Worm (Caenorhabditis elegans) whole organism, L4 larva: ENCODE data around the gene fipr-5.

ENCODE experiments used
- R02D3.7 ChIP-seq: fragments of 150-350 bp; sonication (generic microtip); optimal IDR thresholded peaks from 3 replicates; lab custom pipeline; 2014; ENCODE audit warnings: missing biosample characterization, missing genetic modification characterization
- T26A8.4 ChIP-seq: fragments of 200-800 bp; sonication (Bioruptor generic); IDR thresholded peaks from 2 replicates; pipeline ENCODE4 v1.3.6; 2022; ENCODE audit warnings: missing genetic modification characterization, missing compliant biosample characterization
- Y48G9A.11 ChIP-seq: fragments of 200-800 bp; sonication (Bioruptor generic); IDR thresholded peaks from 2 replicates; pipeline ENCODE4 v1.3.6; 2022; ENCODE audit warnings: missing genetic modification reagents, missing genetic modification characterization, missing compliant biosample characterization
- aly-2 ChIP-seq: sonication (generic microtip); optimal IDR thresholded peaks from 2 replicates; lab custom pipeline; 2018; ENCODE audit warnings: missing biosample characterization, missing genetic modification characterization
- arid-1 ChIP-seq: fragments of 200-800 bp; sonication (Bioruptor generic); conservative IDR thresholded peaks from 2 replicates; pipeline ENCODE4 v1.3.6; 2022; ENCODE audit warnings: missing genetic modification reagents, missing genetic modification characterization, missing compliant biosample characterization
- ceh-20 ChIP-seq: fragments of 200-800 bp; sonication (Bioruptor generic); IDR thresholded peaks from 2 replicates; pipeline ENCODE4 v1.3.6; 2022; ENCODE audit warnings: missing genetic modification reagents, missing genetic modification characterization, missing compliant biosample characterization
- ceh-28 ChIP-seq: fragments of 150-350 bp; optimal IDR thresholded peaks from 2 replicates; lab custom pipeline; 2014; ENCODE audit warnings: missing biosample characterization, missing genetic modification reagents, missing genetic modification characterization
- ceh-82 ChIP-seq: sonication (generic microtip); optimal IDR thresholded peaks from 2 replicates; lab custom pipeline; 2017; ENCODE audit warnings: missing biosample characterization, missing genetic modification characterization
- daf-12 ChIP-seq: fragments of 150-350 bp; optimal IDR thresholded peaks from 2 replicates; lab custom pipeline; 2014; ENCODE audit warnings: missing biosample characterization, missing genetic modification reagents, missing genetic modification characterization
- dmd-6 ChIP-seq: fragments of 200-800 bp; sonication (Bioruptor generic); IDR thresholded peaks from 2 replicates; pipeline ENCODE4 v1.3.6; 2022; ENCODE audit warnings: missing genetic modification reagents, missing genetic modification characterization, missing compliant biosample characterization
- duxl-1 ChIP-seq: sonication (generic microtip); optimal IDR thresholded peaks from 2 replicates; lab custom pipeline; 2016; ENCODE audit warnings: mild to moderate bottlenecking, missing genetic modification characterization, moderate library complexity, missing compliant biosample characterization; ENCODE audit not compliant: poor library complexity
- dve-1 ChIP-seq: sonication (generic microtip); optimal IDR thresholded peaks from 2 replicates; lab custom pipeline; 2017; ENCODE audit warnings: antibody characterized with exemption, mild to moderate bottlenecking, missing genetic modification characterization, missing compliant biosample characterization; ENCODE audit not compliant: insufficient read depth
- egl-27 ChIP-seq: sonication (generic microtip); optimal IDR thresholded peaks from 3 replicates; lab custom pipeline; 2017; ENCODE audit warnings: missing biosample characterization, missing genetic modification reagents, missing genetic modification characterization
- gei-8 ChIP-seq: fragments of 200-800 bp; sonication (Bioruptor generic); optimal IDR thresholded peaks from 2 replicates; lab custom pipeline; 2018; ENCODE audit warnings: mild to moderate bottlenecking, missing genetic modification characterization, missing compliant biosample characterization
- hlh-11 ChIP-seq: fragments of 200-800 bp; sonication (Bioruptor generic); optimal IDR thresholded peaks from 2 replicates; lab custom pipeline; 2018; ENCODE audit warnings: mild to moderate bottlenecking, missing genetic modification characterization, missing compliant biosample characterization
- jun-1 ChIP-seq: fragments of 150-350 bp; optimal IDR thresholded peaks from 2 replicates; lab custom pipeline; 2014; ENCODE audit warnings: missing biosample characterization, missing genetic modification reagents, missing genetic modification characterization
- lin-1 ChIP-seq: fragments of 200-800 bp; sonication (Bioruptor generic); IDR thresholded peaks from 2 replicates; pipeline ENCODE4 v1.3.6; 2022; ENCODE audit warnings: missing genetic modification reagents, missing genetic modification characterization, missing compliant biosample characterization
- mdl-1 ChIP-seq, 2 experiments: fragments of 150-350 bp in 1 of 2; sonication (generic microtip) in 1 of 2; optimal IDR thresholded peaks; 2 replicates each; lab custom pipeline; 2014 to 2017; ENCODE audit warnings: missing biosample characterization in 2 of 2, missing genetic modification characterization in 2 of 2
- mdt-29 ChIP-seq: fragments of 200-800 bp; sonication (Bioruptor generic); IDR thresholded peaks from 2 replicates; pipeline ENCODE4 v1.3.6; 2022; ENCODE audit warnings: missing genetic modification reagents, missing genetic modification characterization, missing compliant biosample characterization
- mes-2 ChIP-seq: sonication (generic microtip); optimal IDR thresholded peaks from 2 replicates; lab custom pipeline; 2016; ENCODE audit warnings: missing genotype, mild to moderate bottlenecking, missing genetic modification characterization, missing compliant biosample characterization; ENCODE audit not compliant: poor library complexity, severe bottlenecking
- nhr-102 ChIP-seq: sonication (generic microtip); optimal IDR thresholded peaks from 2 replicates; lab custom pipeline; 2016; ENCODE audit warnings: mild to moderate bottlenecking, missing genetic modification characterization, moderate library complexity, missing compliant biosample characterization
- nhr-11 ChIP-seq: fragments of 150-350 bp; optimal IDR thresholded peaks from 2 replicates; lab custom pipeline; 2014; ENCODE audit warnings: missing biosample characterization, missing genetic modification characterization
- nhr-25 ChIP-seq: sonication (generic microtip); optimal IDR thresholded peaks from 2 replicates; lab custom pipeline; 2017; ENCODE audit warnings: missing genetic modification characterization, mild to moderate bottlenecking, missing compliant biosample characterization, antibody characterized with exemption, moderate library complexity, borderline replicate concordance; ENCODE audit not compliant: insufficient read depth
- nhr-6 ChIP-seq: fragments of 150-350 bp; optimal IDR thresholded peaks from 2 replicates; lab custom pipeline; 2014; ENCODE audit warnings: missing biosample characterization, missing genetic modification characterization
- nhr-77 ChIP-seq: fragments of 150-350 bp; optimal IDR thresholded peaks from 2 replicates; lab custom pipeline; 2014; ENCODE audit warnings: missing biosample characterization, missing genetic modification characterization
- pqm-1 ChIP-seq: sonication (generic microtip); optimal IDR thresholded peaks from 2 replicates; lab custom pipeline; 2017; ENCODE audit warnings: missing biosample characterization, missing genetic modification characterization
- rbr-2 ChIP-seq: sonication (generic microtip); optimal IDR thresholded peaks from 2 replicates; lab custom pipeline; 2016; ENCODE audit warnings: missing genotype, missing genetic modification characterization, missing compliant biosample characterization
- saeg-2 ChIP-seq: fragments of 200-800 bp; sonication (Bioruptor generic); IDR thresholded peaks from 2 replicates; pipeline ENCODE4 v1.3.6; 2022; ENCODE audit warnings: missing genetic modification reagents, missing genetic modification characterization, missing compliant biosample characterization
- zfp-2 ChIP-seq: sonication (generic microtip); optimal IDR thresholded peaks from 2 replicates; lab custom pipeline; 2016; ENCODE audit warnings: mild to moderate bottlenecking, missing genetic modification characterization, missing compliant biosample characterization
- zip-11 ChIP-seq: fragments of 200-800 bp; sonication (Bioruptor generic); IDR thresholded peaks from 2 replicates; pipeline ENCODE4 v1.3.6; 2022; ENCODE audit warnings: missing genetic modification characterization, missing compliant biosample characterization
- zip-2 ChIP-seq: fragments of 150-350 bp; optimal IDR thresholded peaks from 2 replicates; lab custom pipeline; 2014; ENCODE audit warnings: missing biosample characterization, missing genetic modification characterization

fipr-5 gene

ce11 chrV:10222007-10222406 is 790 bp upstream of the fipr-5 start, which contains the start of gene C12D8.20:
TSS of gene C12D8.20 (plus strand) at chrV:10222307.
- TF ChIP-seq ceh-20, result no peak
- no peak for TF ChIP-seq jun-1 (tag; lab: Kevin White, UChicago)
- TF ChIP-seq aly-2, result no peak
- no peak for TF ChIP-seq nhr-102
- TF ChIP-seq rbr-2, result no peak
- TF ChIP-seq nhr-11 (tag; lab: Kevin White, UChicago), result no peak
- TF ChIP-seq nhr-25 (tag; lab: Kevin White, UChicago), result no peak
- no peak for TF ChIP-seq mdl-1 (tag; optimal IDR thresholded peaks at IDR 0.05; lab: Kevin White, UChicago)
- TF ChIP-seq ceh-82 (tag; lab: Kevin White, UChicago), result no peak
- no peak for TF ChIP-seq ceh-28 (tag; lab: Kevin White, UChicago)
- TF ChIP-seq pqm-1 (tag; lab: Kevin White, UChicago), result no peak
- TF ChIP-seq egl-27 (tag; lab: Kevin White, UChicago), result no peak
- TF ChIP-seq daf-12, result no peak
- TF ChIP-seq zip-11, result no peak
- TF ChIP-seq nhr-6 (tag; lab: Kevin White, UChicago), result no peak
- TF ChIP-seq dve-1 (tag; lab: Kevin White, UChicago), result no peak
- no peak for TF ChIP-seq saeg-2 (GFP tag; lab: Robert Waterston, UW)
- TF ChIP-seq nhr-77 (tag; lab: Kevin White, UChicago), result no peak
- no peak for TF ChIP-seq T26A8.4 (GFP tag; lab: Robert Waterston, UW)
- no peak for TF ChIP-seq zfp-2

- no peak for TF ChIP-seq mdt-29
- no peak for TF ChIP-seq dmd-6
Observed at ce11 chrV:10220605-10221004, 612 bp downstream of the fipr-5 start, which contains the start of gene C12D8.13. TSS of gene C12D8.13 (minus strand) at chrV:10220705.

ce11 chrV:10216724-10217123 is 4.5 kb downstream of the fipr-5 start, which contains the start of gene ZK856.14:
TSS of gene ZK856.14 (plus strand) at chrV:10217024.
- TF ChIP-seq gei-8, result no peak
- TF ChIP-seq arid-1 (GFP tag; lab: Robert Waterston, UW), result no peak
- no peak for TF ChIP-seq nhr-6 (tag; lab: Kevin White, UChicago)
- no peak for TF ChIP-seq mdt-29
- TF ChIP-seq, all 104 proteins: peak for 0

ce11 chrV:10212627-10213026 is 8.6 kb downstream of the fipr-5 start, which contains the start of gene hpo-40:
TSS of gene hpo-40 (plus strand) at chrV:10212927.
- no peak for TF ChIP-seq nhr-25 (tag; lab: Kevin White, UChicago)
- TF ChIP-seq hlh-11, result no peak
- no peak for TF ChIP-seq R02D3.7
- TF ChIP-seq ceh-82 (tag; lab: Kevin White, UChicago), result no peak
- TF ChIP-seq, all 104 proteins: peak for 0

ce11 chrV:10212027-10212426 is 9.2 kb downstream of the fipr-5 start, which contains the start of gene zhit-3:
TSS of gene zhit-3 (minus strand) at chrV:10212127.
- TF ChIP-seq lin-1 (no peak), mes-2 (tag; lab: Kevin White, UChicago) (no peak), zip-2 (tag; lab: Kevin White, UChicago) (no peak), Y48G9A.11 (GFP tag; lab: Robert Waterston, UW) (no peak)
- TF ChIP-seq, all 104 proteins: peak for 0

- TF ChIP-seq duxl-1 (tag; lab: Kevin White, UChicago) (peak; percentile 35), jun-1 (tag; lab: Kevin White, UChicago) (no peak)
Observed at ce11 chrV:10210244-10210643, 11.0 kb downstream of the fipr-5 start, which contains the start of gene tftc-3. TSS of gene tftc-3 (minus strand) at chrV:10210344.
